Worm (Caenorhabditis elegans) whole organism, L1 larva: ENCODE results near the gene Y22F5A.11.

Experiments used
- Y116A8C.19 ChIP-seq: sonication (generic microtip); optimal IDR thresholded peaks from 2 replicates; lab custom pipeline; 2016; ENCODE audit warnings: missing compliant biosample characterization, missing genetic modification characterization, borderline replicate concordance
- aly-2 ChIP-seq: fragments of 150-350 bp; optimal IDR thresholded peaks from 2 replicates; lab custom pipeline; 2014; ENCODE audit warnings: missing biosample characterization, missing genetic modification characterization
- blmp-1 ChIP-seq: fragments of 150-350 bp; optimal IDR thresholded peaks from 2 replicates; lab custom pipeline; 2014; ENCODE audit warnings: missing biosample characterization, missing genetic modification characterization
- ceh-8 ChIP-seq: fragments of 200-800 bp; sonication (Bioruptor generic); optimal IDR thresholded peaks from 2 replicates; lab custom pipeline; 2018; ENCODE audit warnings: mild to moderate bottlenecking, missing genetic modification characterization, moderate library complexity, missing compliant biosample characterization
- ces-1 ChIP-seq: fragments of 150-350 bp; optimal IDR thresholded peaks from 2 replicates; lab custom pipeline; 2014; ENCODE audit warnings: missing biosample characterization, missing genetic modification reagents, missing genetic modification characterization
- dsc-1 ChIP-seq: sonication (generic microtip); optimal IDR thresholded peaks from 2 replicates; lab custom pipeline; 2016; ENCODE audit warnings: mild to moderate bottlenecking, missing genetic modification characterization, missing compliant biosample characterization
- efl-1 ChIP-seq, 4 experiments: fragments of 150-350 bp; optimal IDR thresholded peaks in 3 of 4; peaks in 1 of 4; 1 replicate in 1 of 4; 2 replicates in 3 of 4; lab custom pipeline; 2014; ENCODE audit warnings: missing biosample characterization in 2 of 4, missing genetic modification characterization in 2 of 4, missing genetic modification reagents in 2 of 4
- elt-3 ChIP-seq, 6 experiments: fragments of 150-350 bp in 1 of 6; sonication (generic microtip); optimal IDR thresholded peaks; 2 replicates each; lab custom pipeline; 2017 to 2018; ENCODE audit warnings: missing biosample characterization in 6 of 6, missing genetic modification characterization in 6 of 6, inconsistent platforms in 1 of 6
- ets-5 ChIP-seq: fragments of 200-800 bp; sonication (Bioruptor generic); IDR thresholded peaks from 2 replicates; pipeline ENCODE4 v1.3.6; 2022; ENCODE audit warnings: missing genetic modification characterization, missing compliant biosample characterization
- fkh-10 ChIP-seq: sonication (generic microtip); optimal IDR thresholded peaks from 2 replicates; lab custom pipeline; 2017; ENCODE audit warnings: missing biosample characterization, missing genetic modification reagents, missing genetic modification characterization
- fkh-4 ChIP-seq: sonication (generic microtip); optimal IDR thresholded peaks from 2 replicates; lab custom pipeline; 2016; ENCODE audit warnings: missing compliant biosample characterization, missing genetic modification characterization, borderline replicate concordance
- fkh-8 ChIP-seq: sonication (generic microtip); optimal IDR thresholded peaks from 2 replicates; lab custom pipeline; 2016; ENCODE audit warnings: mild to moderate bottlenecking, missing genetic modification characterization, missing compliant biosample characterization
- fos-1 ChIP-seq: fragments of 150-350 bp; optimal IDR thresholded peaks from 2 replicates; lab custom pipeline; 2014; ENCODE audit warnings: missing biosample characterization, missing genetic modification characterization
- hpl-2 ChIP-seq: fragments of 150-350 bp; optimal IDR thresholded peaks from 2 replicates; lab custom pipeline; 2014; ENCODE audit warnings: missing biosample characterization, missing genetic modification reagents, missing genetic modification characterization
- jun-1 ChIP-seq: fragments of 150-350 bp; optimal IDR thresholded peaks from 2 replicates; lab custom pipeline; 2014; ENCODE audit warnings: missing biosample characterization, missing genetic modification reagents, missing genetic modification characterization
- lin-14 ChIP-seq: fragments of 200-800 bp; sonication (Bioruptor generic); optimal IDR thresholded peaks from 2 replicates; lab custom pipeline; 2018; ENCODE audit warnings: mild to moderate bottlenecking, missing genetic modification characterization, moderate library complexity, missing compliant biosample characterization
- lin-35 ChIP-seq, 2 experiments: fragments of 150-350 bp; optimal IDR thresholded peaks; 2 replicates each; lab custom pipeline; 2014; ENCODE audit warnings: missing biosample characterization in 2 of 2, missing genetic modification characterization in 2 of 2, missing genetic modification reagents in 2 of 2
- lin-39 ChIP-seq: fragments of 150-350 bp; optimal IDR thresholded peaks from 2 replicates; lab custom pipeline; 2014; ENCODE audit warnings: missing biosample characterization, missing genetic modification reagents, missing genetic modification characterization
- lsy-2 ChIP-seq, 2 experiments: fragments of 150-350 bp; optimal IDR thresholded peaks; 2 replicates each; lab custom pipeline; 2014; ENCODE audit warnings: missing biosample characterization in 2 of 2, missing genetic modification characterization in 2 of 2
- mef-2 ChIP-seq: fragments of 150-350 bp; optimal IDR thresholded peaks from 2 replicates; lab custom pipeline; 2014; ENCODE audit warnings: missing biosample characterization, missing genetic modification characterization
- nhr-19 ChIP-seq: fragments of 200-800 bp; sonication (Bioruptor generic); conservative IDR thresholded peaks from 2 replicates; pipeline ENCODE4 v1.3.6; 2022; ENCODE audit warnings: missing genetic modification characterization, missing compliant biosample characterization
- nhr-28 ChIP-seq: fragments of 150-350 bp; optimal IDR thresholded peaks from 2 replicates; lab custom pipeline; 2014; ENCODE audit warnings: missing biosample characterization, missing genetic modification characterization
- nhr-71 ChIP-seq: sonication (generic microtip); optimal IDR thresholded peaks from 2 replicates; lab custom pipeline; 2016; ENCODE audit warnings: mild to moderate bottlenecking, missing genetic modification characterization, moderate library complexity, missing compliant biosample characterization
- nhr-85 ChIP-seq: sonication (generic microtip); peaks from one replicate; lab custom pipeline; 2016; ENCODE audit warnings: missing genetic modification characterization, inconsistent platforms, missing compliant biosample characterization
- pag-3 ChIP-seq: sonication (generic microtip); optimal IDR thresholded peaks from 2 replicates; lab custom pipeline; 2017; ENCODE audit warnings: missing genetic modification characterization, mild to moderate bottlenecking, missing compliant biosample characterization, antibody characterized with exemption, borderline replicate concordance; ENCODE audit not compliant: insufficient read depth
- rnt-1 ChIP-seq: sonication (generic microtip); optimal IDR thresholded peaks from 2 replicates; lab custom pipeline; 2016; ENCODE audit warnings: mild to moderate bottlenecking, missing genetic modification characterization, moderate library complexity, missing compliant biosample characterization
- sup-37 ChIP-seq: fragments of 200-800 bp; sonication (Bioruptor generic); optimal IDR thresholded peaks from 2 replicates; lab custom pipeline; 2018; ENCODE audit warnings: mild to moderate bottlenecking, missing genetic modification characterization, missing compliant biosample characterization
- unc-130 ChIP-seq: fragments of 150-350 bp; optimal IDR thresholded peaks from 2 replicates; lab custom pipeline; 2017; ENCODE audit warnings: missing biosample characterization, missing genetic modification characterization, inconsistent platforms
- unc-98 ChIP-seq: fragments of 200-800 bp; sonication (Bioruptor generic); IDR thresholded peaks from 2 replicates; pipeline ENCODE4 v1.3.6; 2022; ENCODE audit warnings: missing genetic modification characterization, missing compliant biosample characterization
- vab-15 ChIP-seq: sonication (generic microtip); optimal IDR thresholded peaks from 2 replicates; lab custom pipeline; 2017; ENCODE audit warnings: missing genotype, mild to moderate bottlenecking, missing genetic modification characterization, missing compliant biosample characterization
- xbp-1 ChIP-seq: sonication (generic microtip); optimal IDR thresholded peaks from 2 replicates; lab custom pipeline; 2016; ENCODE audit warnings: missing genetic modification characterization, missing compliant biosample characterization
- zag-1 ChIP-seq: fragments of 150-350 bp; optimal IDR thresholded peaks from 2 replicates; lab custom pipeline; 2014; ENCODE audit warnings: missing biosample characterization, missing genetic modification characterization

The Y22F5A.11 gene

ce11 chrV:10237959-10238444, 37.4 kb downstream of the Y22F5A.11 start:
- TF ChIP-seq efl-1 (optimal IDR thresholded peaks at IDR 0.05; lab: Kevin White, UChicago), result no peak
- TF ChIP-seq efl-1 (GFP tag; optimal IDR thresholded peaks at IDR 0.05 in 1 of 2; lab: Kevin White, UChicago), result peak in 1 of 2 experiments; percentile 11
- TF ChIP-seq fos-1 (tag; lab: Kevin White, UChicago), result no peak
- TF ChIP-seq nhr-85 (tag; lab: Kevin White, UChicago), result peak; percentile 53

ce11 chrV:10237171-10237570, 38.3 kb downstream of the Y22F5A.11 start:
- TF ChIP-seq zag-1 (tag; lab: Kevin White, UChicago) (no peak), nhr-28 (tag; lab: Kevin White, UChicago) (no peak), fkh-10 (GFP tag; lab: Kevin White, UChicago) (no peak), ets-5 (GFP tag; lab: Robert Waterston, UW) (no peak), blmp-1 (tag; lab: Kevin White, UChicago) (no peak), lin-14 (GFP tag; lab: Kevin White, UChicago) (no peak), fos-1 (tag; lab: Kevin White, UChicago) (no peak)

ce11 chrV:10233330-10233729, 42.1 kb downstream of the Y22F5A.11 start, which contains the start of gene str-182:
Gene str-182, minus strand, starts transcription at chrV:10233430.
- no peak for TF ChIP-seq fkh-4
- peak; percentile 41 for TF ChIP-seq fkh-8 (tag; lab: Kevin White, UChicago)
- TF ChIP-seq elt-3 (tag; optimal IDR thresholded peaks at IDR 0.05; lab: Kevin White, UChicago), result no peak
- TF ChIP-seq nhr-71 (tag; lab: Kevin White, UChicago), result peak; percentile 12
- no peak for TF ChIP-seq xbp-1 (tag; lab: Kevin White, UChicago)

- no peak for TF ChIP-seq lin-35 (GFP tag; optimal IDR thresholded peaks at IDR 0.05; lab: Kevin White, UChicago)
- TF ChIP-seq hpl-2 (GFP tag; lab: Kevin White, UChicago), result no peak
- no peak for TF ChIP-seq rnt-1
- TF ChIP-seq jun-1, result no peak
Observed at ce11 chrV:10230932-10231331, 44.5 kb downstream of the Y22F5A.11 start, which contains the start of gene fipr-6. Gene fipr-6, plus strand, starts transcription at chrV:10231232.

- TF ChIP-seq zag-1 (tag; lab: Kevin White, UChicago) (no peak), dsc-1 (tag; lab: Kevin White, UChicago) (peak; percentile 61)
Observed at ce11 chrV:10229222-10229879, 46.1 kb downstream of the Y22F5A.11 start, which contains the start of the genes pyt-1 and fipr-7. Gene pyt-1, minus strand, starts transcription at chrV:10229322. Gene fipr-7, plus strand, starts transcription at chrV:10229829.

- TF ChIP-seq Y116A8C.19 (tag; lab: Kevin White, UChicago) (no peak), nhr-19 (GFP tag; lab: Robert Waterston, UW) (no peak), pag-3 (tag; lab: Kevin White, UChicago) (no peak), unc-130 (no peak), lsy-2 (tag; optimal IDR thresholded peaks at IDR 0.05; lab: Kevin White, UChicago) (no peak), unc-98 (GFP tag; lab: Robert Waterston, UW) (no peak), elt-3 (tag; optimal IDR thresholded peaks at IDR 0.05; lab: Kevin White, UChicago) (no peak), vab-15 (tag; lab: Kevin White, UChicago) (no peak), ces-1 (no peak), lin-39 (tag; lab: Kevin White, UChicago) (no peak), ceh-8 (no peak), mef-2 (tag; lab: Kevin White, UChicago) (no peak), sup-37 (GFP tag; lab: Kevin White, UChicago) (no peak), aly-2 (tag; lab: Kevin White, UChicago) (no peak)
- TF ChIP-seq, all 84 proteins: peak for 0
Observed at ce11 chrV:10228360-10228759, 47.1 kb downstream of the Y22F5A.11 start, which contains the start of gene fipr-4. Gene fipr-4, minus strand, starts transcription at chrV:10228460.
